Worm (Caenorhabditis elegans): ENCODE data around the gene ugt-64.

The ugt-64 gene

ce11 chrV:3524970-3525369, 18.8 kb upstream of the ugt-64 start, which contains the start of gene T24A6.7:
Gene T24A6.7, plus strand, starts transcription at chrV:3525270.
- no peak for TF ChIP-seq hlh-26 (GFP tag; conservative IDR thresholded peaks at IDR 0.05)
- no peak for TF ChIP-seq F22D6.2 (tag; optimal IDR thresholded peaks at IDR 0.05)
- TF ChIP-seq Y56A3A.18 (GFP tag; IDR thresholded peaks at IDR 0.05) = no peak
- no peak for TF ChIP-seq chd-7 (tag; optimal IDR thresholded peaks at IDR 0.05)
- TF ChIP-seq aptf-2 (GFP tag; conservative IDR thresholded peaks at IDR 0.05) = no peak
- no peak for TF ChIP-seq B0019.2 (GFP tag; conservative IDR thresholded peaks at IDR 0.05)
- TF ChIP-seq fkh-3 (tag; optimal IDR thresholded peaks at IDR 0.05) = no peak
- TF ChIP-seq attf-5 (GFP tag; optimal IDR thresholded peaks at IDR 0.05) = no peak
- no peak for TF ChIP-seq hlh-12 (tag; optimal IDR thresholded peaks at IDR 0.05)
- no peak for TF ChIP-seq die-1 (tag; optimal IDR thresholded peaks at IDR 0.05)
- TF ChIP-seq rec-8 (tag; optimal IDR thresholded peaks at IDR 0.05) = no peak

DNA sequence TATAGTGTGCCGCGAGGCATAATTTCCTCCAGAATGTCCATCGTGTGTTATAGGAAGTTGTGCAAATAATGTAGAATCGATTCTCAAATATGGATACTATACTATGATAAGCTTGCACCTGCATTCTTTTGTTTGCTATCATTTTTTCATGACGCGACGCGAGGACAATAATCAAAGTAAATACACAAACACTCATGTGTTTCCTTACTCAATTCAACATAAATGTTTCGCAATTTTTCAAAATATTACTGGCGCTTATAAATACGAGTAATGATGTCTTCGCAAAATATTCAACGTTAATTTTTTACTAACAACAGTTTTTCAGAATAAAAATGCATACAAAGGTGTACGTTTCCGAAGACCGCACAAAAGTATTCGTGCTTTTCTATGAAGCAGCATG, 17.1 kb upstream of the ugt-64 start, which contains the start of gene irg-1:
TSS of gene irg-1 (plus strand) at position 326 of the 400 bp plus-strand sequence.
- TF ChIP-seq sea-2 (GFP tag; IDR thresholded peaks at IDR 0.05) = no peak
- peak; percentile 25; the same call in 1 of the 2 replicates for TF ChIP-seq cebp-1 (GFP tag; IDR thresholded peaks at IDR 0.05)
- TF ChIP-seq cebp-1 (tag; optimal IDR thresholded peaks at IDR 0.05) = no peak

DNA sequence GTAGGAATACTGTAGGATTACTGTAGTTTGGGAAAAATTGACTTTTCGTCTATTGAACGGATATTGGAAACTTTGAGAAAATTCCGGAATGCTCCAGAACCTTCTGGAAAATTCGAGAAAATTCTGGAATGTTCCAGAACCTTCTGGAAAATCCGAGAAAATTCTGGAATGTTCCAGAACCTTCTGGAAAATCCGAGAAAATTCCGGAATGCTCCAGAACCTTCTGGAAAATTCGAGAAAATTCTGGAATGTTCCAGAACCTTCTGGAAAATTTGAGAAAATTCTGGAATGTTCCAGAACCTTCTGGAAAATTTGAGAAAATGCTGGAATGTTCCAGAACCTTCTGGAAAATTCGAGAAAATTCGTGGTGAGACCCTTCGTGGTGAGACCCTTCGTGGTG, 14.3 kb upstream of the ugt-64 start:
- TF ChIP-seq madf-6 (GFP tag; IDR thresholded peaks at IDR 0.05) = peak; percentile 41; the same call in 1 of the 2 replicates
- TF ChIP-seq nfyb-1 (GFP tag; IDR thresholded peaks at IDR 0.05) = peak; percentile 43; the same call in 1 of the 2 replicates
- peak; percentile 75 for TF ChIP-seq dox-1 (GFP tag; IDR thresholded peaks at IDR 0.05)
- TF ChIP-seq Y53F4B.3 (GFP tag; IDR thresholded peaks at IDR 0.05) = peak; percentile 18; the same call in 1 of the 2 replicates
- TF ChIP-seq hsf-1 (GFP tag; IDR thresholded peaks at IDR 0.05) = peak; percentile 97

DNA sequence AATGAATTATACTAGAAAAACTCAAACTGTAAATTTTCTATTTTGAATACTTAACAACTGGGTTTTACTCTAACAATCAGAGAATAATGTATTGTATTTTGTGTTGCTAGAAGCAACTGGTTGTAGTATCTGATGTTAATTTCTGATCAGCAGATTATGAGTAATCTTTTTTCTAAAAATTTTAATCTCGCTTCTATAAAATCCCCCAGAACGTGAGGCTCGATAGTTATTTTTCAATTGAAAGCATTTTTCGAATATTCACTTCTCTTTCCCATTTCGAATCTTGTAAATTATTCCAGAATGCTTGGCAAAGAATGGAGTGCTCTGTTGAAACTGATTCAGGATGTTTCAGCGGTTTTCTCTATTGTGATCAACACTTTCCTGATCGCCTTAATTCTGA, 11.7 kb upstream of the ugt-64 start, which contains the start of gene str-227:
TSS of gene str-227 (plus strand) at position 301 of the 400 bp plus-strand sequence.
- TF ChIP-seq rcor-1 (GFP tag; IDR thresholded peaks at IDR 0.05) (no peak), fkh-3 (tag; optimal IDR thresholded peaks at IDR 0.05) (no peak), hmg-1.2 (GFP tag; IDR thresholded peaks at IDR 0.05) (no peak), Y95B8A.8 (GFP tag; IDR thresholded peaks at IDR 0.05) (no peak), nfya-2 (GFP tag; IDR thresholded peaks at IDR 0.05) (no peak), nfya-1 (tag; optimal IDR thresholded peaks at IDR 0.05; ENCODE audit: borderline replicate concordance, insufficient read depth) (no peak), snpc-3.4 (tag; optimal IDR thresholded peaks at IDR 0.05) (no peak), pbrm-1 (GFP tag; IDR thresholded peaks at IDR 0.05) (no peak), dox-1 (GFP tag; IDR thresholded peaks at IDR 0.05) (no peak), attf-5 (GFP tag; optimal IDR thresholded peaks at IDR 0.05) (no peak), unc-62 (GFP tag; optimal IDR thresholded peaks at IDR 0.05) (no peak), mcd-1 (GFP tag; IDR thresholded peaks at IDR 0.05) (no peak), mxl-1 (tag; optimal IDR thresholded peaks at IDR 0.05) (no peak), ztf-25 (GFP tag; IDR thresholded peaks at IDR 0.05) (no peak), B0336.3 (GFP tag; IDR thresholded peaks at IDR 0.05) (no peak), dpl-1 (GFP tag; optimal IDR thresholded peaks at IDR 0.05) (no peak), dpff-1 (tag; optimal IDR thresholded peaks at IDR 0.05) (no peak), B0035.1 (tag; optimal IDR thresholded peaks at IDR 0.05) (no peak)
